Worm (Caenorhabditis elegans) whole organism, late embryonic: ENCODE measurements around the gene alg-3.

ENCODE experiments used
- F13H6.1 ChIP-seq: sonication (generic microtip); optimal IDR thresholded peaks from 2 replicates; lab custom pipeline; 2016; ENCODE audit warnings: missing genetic modification characterization, missing compliant biosample characterization
- K02D7.2 ChIP-seq: sonication (generic microtip); optimal IDR thresholded peaks from 2 replicates; lab custom pipeline; 2017; ENCODE audit warnings: mild to moderate bottlenecking, missing genetic modification characterization, missing compliant biosample characterization
- ahr-1 ChIP-seq: sonication (generic microtip); optimal IDR thresholded peaks from 2 replicates; lab custom pipeline; 2016; ENCODE audit warnings: missing genetic modification characterization, missing compliant biosample characterization
- ceh-18 ChIP-seq: sonication (generic microtip); optimal IDR thresholded peaks from 2 replicates; lab custom pipeline; 2016; ENCODE audit warnings: missing genetic modification characterization, missing compliant biosample characterization
- ceh-19 ChIP-seq: fragments of 200-800 bp; sonication (Bioruptor generic); optimal IDR thresholded peaks from 2 replicates; lab custom pipeline; 2018; ENCODE audit warnings: mild to moderate bottlenecking, missing genetic modification characterization, missing compliant biosample characterization
- ceh-2 ChIP-seq: sonication (generic microtip); optimal IDR thresholded peaks from 2 replicates; lab custom pipeline; 2016; ENCODE audit warnings: missing genotype, missing genetic modification characterization, missing compliant biosample characterization
- ceh-24 ChIP-seq: sonication (generic microtip); optimal IDR thresholded peaks from 2 replicates; lab custom pipeline; 2016; ENCODE audit warnings: mild to moderate bottlenecking, missing genetic modification characterization, missing compliant biosample characterization
- ceh-30 ChIP-seq: fragments of 150-350 bp; optimal IDR thresholded peaks from 2 replicates; lab custom pipeline; 2014; ENCODE audit warnings: missing biosample characterization, missing genetic modification characterization
- ceh-31 ChIP-seq: sonication (generic microtip); optimal IDR thresholded peaks from 2 replicates; lab custom pipeline; 2016; ENCODE audit warnings: missing genetic modification characterization, missing compliant biosample characterization
- ceh-48 ChIP-seq: sonication (generic microtip); optimal IDR thresholded peaks from 2 replicates; lab custom pipeline; 2016; ENCODE audit warnings: missing genetic modification characterization, inconsistent platforms, missing compliant biosample characterization
- ceh-6 ChIP-seq: fragments of 200-800 bp; sonication (Bioruptor generic); optimal IDR thresholded peaks from 2 replicates; lab custom pipeline; 2018; ENCODE audit warnings: mild to moderate bottlenecking, missing genetic modification characterization, missing compliant biosample characterization
- ceh-9 ChIP-seq: sonication (generic microtip); optimal IDR thresholded peaks from 2 replicates; lab custom pipeline; 2016; ENCODE audit warnings: mild to moderate bottlenecking, missing genetic modification characterization, inconsistent platforms, missing compliant biosample characterization
- che-1 ChIP-seq: sonication (generic microtip); optimal IDR thresholded peaks from 2 replicates; lab custom pipeline; 2016; ENCODE audit warnings: mild to moderate bottlenecking, missing genetic modification characterization, missing compliant biosample characterization
- dmd-4 ChIP-seq: sonication (generic microtip); optimal IDR thresholded peaks from 2 replicates; lab custom pipeline; 2016; ENCODE audit warnings: borderline replicate concordance, missing genetic modification characterization, missing compliant biosample characterization
- dve-1 ChIP-seq: sonication (generic microtip); optimal IDR thresholded peaks from 2 replicates; lab custom pipeline; 2017; ENCODE audit warnings: antibody characterized with exemption, mild to moderate bottlenecking, missing genetic modification characterization, missing compliant biosample characterization
- elt-2 ChIP-seq: sonication (generic microtip); optimal IDR thresholded peaks from 2 replicates; lab custom pipeline; 2016; ENCODE audit warnings: missing genetic modification reagents, missing genetic modification characterization, missing compliant biosample characterization
- elt-4 ChIP-seq: sonication (generic microtip); optimal IDR thresholded peaks from 2 replicates; lab custom pipeline; 2016; ENCODE audit warnings: missing genetic modification characterization, missing compliant biosample characterization
- ets-4 ChIP-seq: sonication (generic microtip); optimal IDR thresholded peaks from 2 replicates; lab custom pipeline; 2016; ENCODE audit warnings: missing genetic modification characterization, missing compliant biosample characterization
- fkh-10 ChIP-seq: fragments of 150-350 bp; optimal IDR thresholded peaks from 2 replicates; lab custom pipeline; 2014; ENCODE audit warnings: missing biosample characterization, missing genetic modification reagents, missing genetic modification characterization
- fkh-6 ChIP-seq: sonication (generic microtip); optimal IDR thresholded peaks from 2 replicates; lab custom pipeline; 2016; ENCODE audit warnings: missing genetic modification characterization, missing compliant biosample characterization
- gmeb-2 ChIP-seq: sonication (generic microtip); optimal IDR thresholded peaks from 2 replicates; lab custom pipeline; 2016; ENCODE audit warnings: missing genetic modification characterization, inconsistent platforms, missing compliant biosample characterization
- hlh-15 ChIP-seq: sonication (generic microtip); optimal IDR thresholded peaks from 2 replicates; lab custom pipeline; 2016; ENCODE audit warnings: missing genetic modification characterization, missing compliant biosample characterization
- hlh-30 ChIP-seq: sonication (generic microtip); optimal IDR thresholded peaks from 2 replicates; lab custom pipeline; 2017; ENCODE audit warnings: antibody characterized with exemption, missing genetic modification characterization, missing compliant biosample characterization; ENCODE audit not compliant: insufficient read depth
- hlh-6 ChIP-seq: sonication (generic microtip); optimal IDR thresholded peaks from 2 replicates; lab custom pipeline; 2016; ENCODE audit warnings: missing genotype, missing genetic modification characterization, missing compliant biosample characterization
- madf-2 ChIP-seq: sonication (generic microtip); optimal IDR thresholded peaks from 2 replicates; lab custom pipeline; 2017; ENCODE audit warnings: missing genetic modification characterization, missing compliant biosample characterization
- mec-3 ChIP-seq: sonication (generic microtip); optimal IDR thresholded peaks from 2 replicates; lab custom pipeline; 2016; ENCODE audit warnings: borderline replicate concordance, missing genetic modification characterization, missing compliant biosample characterization
- npax-4 ChIP-seq: sonication (generic microtip); optimal IDR thresholded peaks from 2 replicates; lab custom pipeline; 2016; ENCODE audit warnings: missing genetic modification characterization, missing compliant biosample characterization
- odd-2 ChIP-seq: sonication (generic microtip); optimal IDR thresholded peaks from 2 replicates; lab custom pipeline; 2017; ENCODE audit warnings: antibody characterized with exemption, mild to moderate bottlenecking, missing genetic modification characterization, missing compliant biosample characterization
- pag-3 ChIP-seq: sonication (generic microtip); optimal IDR thresholded peaks from 2 replicates; lab custom pipeline; 2016; ENCODE audit warnings: missing compliant biosample characterization, missing genetic modification characterization, borderline replicate concordance
- pat-9 ChIP-seq: fragments of 200-800 bp; sonication (Bioruptor generic); optimal IDR thresholded peaks from 2 replicates; lab custom pipeline; 2018; ENCODE audit warnings: mild to moderate bottlenecking, missing genetic modification characterization, moderate library complexity, missing compliant biosample characterization
- pax-1 ChIP-seq: fragments of 150-350 bp; optimal IDR thresholded peaks from 2 replicates; lab custom pipeline; 2014; ENCODE audit warnings: missing biosample characterization, missing genetic modification characterization
- pha-2 ChIP-seq: sonication (generic microtip); optimal IDR thresholded peaks from 2 replicates; lab custom pipeline; 2017; ENCODE audit warnings: mild to moderate bottlenecking, missing genetic modification characterization, missing compliant biosample characterization
- pha-4 ChIP-seq: fragments of 150-350 bp; optimal IDR thresholded peaks from 2 replicates; lab custom pipeline; 2018; ENCODE audit warnings: missing biosample characterization, missing genetic modification reagents, missing genetic modification characterization
- pqm-1 ChIP-seq: sonication (generic microtip); optimal IDR thresholded peaks from 2 replicates; lab custom pipeline; 2016; ENCODE audit warnings: missing genetic modification characterization, missing compliant biosample characterization
- pros-1 ChIP-seq: fragments of 150-350 bp; optimal IDR thresholded peaks from 2 replicates; lab custom pipeline; 2014; ENCODE audit warnings: missing biosample characterization, missing genetic modification reagents, missing genetic modification characterization
- ref-2 ChIP-seq: sonication (generic microtip); optimal IDR thresholded peaks from 2 replicates; lab custom pipeline; 2016; ENCODE audit warnings: missing genetic modification characterization, missing compliant biosample characterization
- rnt-1 ChIP-seq: sonication (generic microtip); optimal IDR thresholded peaks from 2 replicates; lab custom pipeline; 2016; ENCODE audit warnings: missing genetic modification characterization, missing compliant biosample characterization
- sdc-2 ChIP-seq: sonication (generic microtip); optimal IDR thresholded peaks from 2 replicates; lab custom pipeline; 2016; ENCODE audit warnings: missing genotype, missing genetic modification characterization, missing compliant biosample characterization
- sox-2 ChIP-seq: fragments of 200-800 bp; sonication (Bioruptor generic); IDR thresholded peaks from 2 replicates; pipeline ENCODE4 v1.3.6; 2022; ENCODE audit warnings: missing genetic modification reagents, missing genetic modification characterization, missing compliant biosample characterization
- sox-4 ChIP-seq: sonication (generic microtip); optimal IDR thresholded peaks from 2 replicates; lab custom pipeline; 2017; ENCODE audit warnings: mild to moderate bottlenecking, missing genetic modification characterization, inconsistent platforms, missing compliant biosample characterization
- tbx-2 ChIP-seq: sonication (generic microtip); optimal IDR thresholded peaks from 2 replicates; lab custom pipeline; 2016; ENCODE audit warnings: missing genetic modification characterization, missing compliant biosample characterization
- ttx-3 ChIP-seq: sonication (generic microtip); optimal IDR thresholded peaks from 2 replicates; lab custom pipeline; 2016; ENCODE audit warnings: missing genetic modification reagents, missing genetic modification characterization, missing compliant biosample characterization
- unc-3 ChIP-seq, 2 experiments: fragments of 200-800 bp in 1 of 2; sonication (Bioruptor generic) in 1 of 2; sonication (generic microtip) in 1 of 2; conservative IDR thresholded peaks in 1 of 2; optimal IDR thresholded peaks in 1 of 2; 2 replicates each; pipeline versions ENCODE4 v1.3.6 to Lab custom; 2016 to 2022; ENCODE audit warnings: missing compliant biosample characterization in 2 of 2, missing genetic modification characterization in 2 of 2, missing genetic modification reagents in 1 of 2
- unc-42 ChIP-seq: sonication (generic microtip); optimal IDR thresholded peaks from 2 replicates; lab custom pipeline; 2016; ENCODE audit warnings: missing genotype, missing genetic modification characterization, missing compliant biosample characterization
- unc-86 ChIP-seq: sonication (generic microtip); optimal IDR thresholded peaks from 2 replicates; lab custom pipeline; 2016; ENCODE audit warnings: missing genetic modification characterization, missing compliant biosample characterization
- zip-5 ChIP-seq: sonication (generic microtip); optimal IDR thresholded peaks from 2 replicates; lab custom pipeline; 2016; ENCODE audit warnings: missing genetic modification characterization, missing compliant biosample characterization

The alg-3 gene

DNA sequence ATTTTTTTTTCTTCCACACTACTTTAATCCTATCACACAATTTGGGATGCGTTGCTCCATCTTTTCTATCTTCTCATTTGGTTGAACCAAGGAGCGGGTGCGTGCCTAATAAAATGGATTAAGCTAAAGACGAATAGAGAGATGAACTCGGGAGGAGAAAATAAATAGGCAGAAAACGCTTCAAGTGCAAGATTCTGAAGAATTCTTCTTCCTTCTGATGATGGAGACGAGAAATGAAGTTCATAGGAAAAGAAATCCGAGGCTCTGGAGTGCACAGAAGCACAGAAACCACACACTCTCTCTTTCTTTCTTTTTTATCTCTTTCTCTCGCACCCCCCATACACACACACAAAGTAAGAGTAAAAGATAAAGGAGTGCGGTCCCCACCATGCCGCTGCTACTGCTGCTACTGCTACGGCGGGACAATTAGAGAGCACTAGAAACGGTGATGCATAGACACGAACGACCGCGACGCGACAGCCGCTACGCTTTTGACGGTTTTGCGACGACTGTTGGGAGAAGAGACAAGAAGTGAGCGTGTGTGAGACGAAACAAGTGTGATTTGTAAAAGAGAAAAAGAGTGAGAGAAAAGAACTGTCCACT, 11.9 kb upstream of the alg-3 start (continued):
- TF ChIP-seq ahr-1 (tag; lab: Kevin White, UChicago) = no peak
- peak; percentile 98 for TF ChIP-seq unc-42
- no peak for TF ChIP-seq npax-4 (tag; lab: Kevin White, UChicago)
- TF ChIP-seq ceh-6 (GFP tag; lab: Kevin White, UChicago) = no peak
- no peak for TF ChIP-seq dmd-4
- TF ChIP-seq unc-3 (GFP tag; conservative IDR thresholded peaks at IDR 0.05; lab: Robert Waterston, UW) = no peak
- TF ChIP-seq unc-3 (tag; optimal IDR thresholded peaks at IDR 0.05; lab: Kevin White, UChicago) = no peak
- TF ChIP-seq pag-3 (tag; lab: Kevin White, UChicago) = no peak
- no peak for TF ChIP-seq che-1 (tag; lab: Kevin White, UChicago)
- TF ChIP-seq ttx-3 = no peak
- TF ChIP-seq F13H6.1 (tag; lab: Kevin White, UChicago) = peak; percentile 46
- peak; percentile 29 for TF ChIP-seq madf-2 (tag; lab: Kevin White, UChicago)
- TF ChIP-seq elt-2 (tag; lab: Kevin White, UChicago) = peak; percentile 91
- TF ChIP-seq pax-1 (tag; lab: Kevin White, UChicago) = no peak
- peak; percentile 18 for TF ChIP-seq odd-2 (tag; lab: Kevin White, UChicago)
- peak; percentile 15 for TF ChIP-seq gmeb-2
- TF ChIP-seq ceh-19 = peak; percentile 73
- no peak for TF ChIP-seq mec-3
- no peak for TF ChIP-seq ceh-30 (tag; lab: Kevin White, UChicago)
- TF ChIP-seq pha-4 = no peak

DNA sequence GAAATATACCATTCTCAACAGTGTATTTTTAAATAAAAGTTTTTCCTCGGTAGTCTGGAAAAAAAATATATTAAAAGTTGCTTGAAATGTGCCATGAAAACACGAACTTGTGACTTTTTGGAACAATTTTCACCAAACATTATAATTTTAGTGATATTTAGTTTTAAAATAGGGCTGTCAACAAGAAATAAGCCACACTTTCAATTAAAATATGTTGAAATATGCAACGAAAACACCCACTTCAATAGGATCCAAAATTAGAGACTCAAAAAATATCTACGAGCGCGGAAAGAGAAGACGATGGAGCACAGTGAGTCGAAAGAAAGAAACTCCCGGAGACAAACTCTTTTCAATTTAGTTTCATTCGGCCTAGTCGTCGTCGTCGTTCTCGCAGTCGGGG, 10.6 kb upstream of the alg-3 start, which contains the start of gene ZK792.12:
TSS of gene ZK792.12 (plus strand) at position 301 of the 400 bp plus-strand sequence.
- TF ChIP-seq hlh-15 (tag; lab: Kevin White, UChicago) = no peak
- TF ChIP-seq ceh-48 (tag; lab: Kevin White, UChicago) = no peak
- TF ChIP-seq hlh-6 (tag; lab: Kevin White, UChicago) = no peak
- no peak for TF ChIP-seq mec-3
- no peak for TF ChIP-seq hlh-30 (tag; lab: Kevin White, UChicago)
- no peak for TF ChIP-seq dmd-4
- TF ChIP-seq pros-1 (tag; lab: Kevin White, UChicago) = no peak
- TF ChIP-seq tbx-2 (tag; lab: Kevin White, UChicago) = no peak
- no peak for TF ChIP-seq ceh-2 (tag; lab: Kevin White, UChicago)
- no peak for TF ChIP-seq rnt-1
- no peak for TF ChIP-seq unc-86
- no peak for TF ChIP-seq elt-4 (tag; lab: Kevin White, UChicago)
- TF ChIP-seq ceh-31 (tag; lab: Kevin White, UChicago) = no peak
- no peak for TF ChIP-seq fkh-10
- no peak for TF ChIP-seq sdc-2

DNA sequence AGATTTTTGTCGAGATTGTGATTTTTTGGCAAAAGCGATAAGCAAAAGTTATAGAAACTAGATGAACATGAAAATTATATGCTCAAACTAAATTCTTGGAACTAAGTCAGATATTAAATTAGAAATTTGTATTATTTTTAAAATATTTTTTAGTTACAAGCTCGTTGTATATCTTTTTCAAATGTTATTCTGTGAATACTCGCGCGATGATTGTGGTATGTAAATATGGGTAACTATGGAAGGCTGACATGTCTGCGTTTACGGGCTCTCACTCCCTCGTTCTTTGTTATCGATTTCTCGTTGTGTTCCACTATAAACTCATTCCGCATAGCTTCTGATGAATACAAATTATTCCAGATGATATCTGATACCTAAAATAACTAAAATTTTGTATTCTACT, 9.9 kb upstream of the alg-3 start, which contains the start of gene ZK792.7:
TSS of gene ZK792.7 (plus strand) at position 301 of the 400 bp plus-strand sequence.
- TF ChIP-seq ceh-48 (tag; lab: Kevin White, UChicago) (peak; percentile 68), rnt-1 (no peak)

DNA sequence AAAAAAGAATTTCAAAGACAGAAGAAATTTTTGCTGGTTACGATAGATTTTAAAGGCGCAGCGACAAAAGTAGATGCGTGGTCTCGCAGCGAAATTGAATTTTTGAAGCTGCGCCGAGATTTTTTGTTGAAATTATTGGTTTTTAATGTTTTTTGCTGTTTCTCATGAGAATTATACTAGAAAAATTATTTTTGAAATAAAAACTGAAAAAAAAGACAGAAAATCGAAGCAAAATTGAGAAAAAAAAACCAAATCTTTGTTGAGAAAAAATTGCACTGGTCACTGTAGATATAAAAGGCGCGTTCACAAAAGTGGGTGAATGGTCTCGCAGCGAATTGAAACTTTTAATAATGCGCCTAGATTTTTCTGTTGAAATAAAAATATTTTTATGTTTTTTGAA, 8.4 kb upstream of the alg-3 start:
- TF ChIP-seq mec-3 = no peak
- no peak for TF ChIP-seq sdc-2
- TF ChIP-seq ref-2 (tag; lab: Kevin White, UChicago) = no peak
- TF ChIP-seq sox-2 (GFP tag; lab: Robert Waterston, UW) = no peak
- TF ChIP-seq K02D7.2 = no peak
- no peak for TF ChIP-seq ets-4 (tag; lab: Kevin White, UChicago)
- no peak for TF ChIP-seq pqm-1 (tag; lab: Kevin White, UChicago)
- TF ChIP-seq ceh-9 (tag; lab: Kevin White, UChicago) = no peak
- TF ChIP-seq zip-5 (tag; lab: Kevin White, UChicago) = no peak
- TF ChIP-seq ceh-6 (GFP tag; lab: Kevin White, UChicago) = no peak
- TF ChIP-seq ceh-18 = no peak
- TF ChIP-seq pat-9 = no peak
- no peak for TF ChIP-seq dve-1 (tag; lab: Kevin White, UChicago)
- no peak for TF ChIP-seq sox-4 (tag; lab: Kevin White, UChicago)
- TF ChIP-seq ttx-3 = no peak
- TF ChIP-seq fkh-6 (tag; lab: Kevin White, UChicago) = no peak
- TF ChIP-seq elt-4 (tag; lab: Kevin White, UChicago) = no peak
- no peak for TF ChIP-seq pha-2
- TF ChIP-seq ceh-24 (tag; lab: Kevin White, UChicago) = no peak
